Worm (Caenorhabditis elegans) whole organism, late embryonic: ENCODE measurements around the gene mab-7.

ENCODE experiments used
- F13H6.1 ChIP-seq: sonication (generic microtip); optimal IDR thresholded peaks from 2 replicates; lab custom pipeline; 2016; ENCODE audit warnings: missing genetic modification characterization, missing compliant biosample characterization
- ceh-9 ChIP-seq: sonication (generic microtip); optimal IDR thresholded peaks from 2 replicates; lab custom pipeline; 2016; ENCODE audit warnings: mild to moderate bottlenecking, missing genetic modification characterization, inconsistent platforms, missing compliant biosample characterization
- pag-3 ChIP-seq: sonication (generic microtip); optimal IDR thresholded peaks from 2 replicates; lab custom pipeline; 2016; ENCODE audit warnings: missing compliant biosample characterization, missing genetic modification characterization, borderline replicate concordance
- pha-4 ChIP-seq: fragments of 150-350 bp; optimal IDR thresholded peaks from 2 replicates; lab custom pipeline; 2018; ENCODE audit warnings: missing biosample characterization, missing genetic modification reagents, missing genetic modification characterization
- sox-4 ChIP-seq: sonication (generic microtip); optimal IDR thresholded peaks from 2 replicates; lab custom pipeline; 2017; ENCODE audit warnings: mild to moderate bottlenecking, missing genetic modification characterization, inconsistent platforms, missing compliant biosample characterization
- tbx-7 ChIP-seq: sonication (generic microtip); optimal IDR thresholded peaks from 2 replicates; lab custom pipeline; 2016; ENCODE audit warnings: missing genotype, missing genetic modification characterization, missing compliant biosample characterization

DNA sequence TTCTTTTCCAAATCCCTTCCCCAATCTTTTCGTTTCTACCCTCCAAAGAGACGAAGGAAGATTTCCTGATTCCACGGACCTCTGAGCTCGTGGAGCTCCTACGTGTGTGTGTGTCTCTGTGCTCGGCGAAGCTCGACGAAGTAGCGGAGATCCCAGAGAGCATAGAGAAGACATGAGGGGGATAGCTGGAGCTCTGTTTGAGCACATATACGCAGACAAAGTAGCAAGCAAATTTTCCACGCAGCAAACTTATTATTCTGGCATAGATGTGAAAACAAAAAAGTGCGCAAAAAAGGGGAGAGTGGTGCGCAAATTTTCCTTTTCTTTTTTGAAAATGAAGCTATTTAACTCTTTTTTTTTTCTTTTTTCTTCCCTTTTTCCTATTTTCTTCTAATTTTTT lies 35.0 kb upstream of the mab-7 start:
- TF ChIP-seq F13H6.1: no peak
- no peak for TF ChIP-seq ceh-9
- no peak for TF ChIP-seq sox-4 (tag; lab: Kevin White, UChicago)
- TF ChIP-seq pha-4 (tag; lab: Kevin White, UChicago): no peak
- no peak for TF ChIP-seq pag-3
- TF ChIP-seq tbx-7 (tag; lab: Kevin White, UChicago): no peak
